Fruit fly (Drosophila melanogaster): ENCODE measurements around the gene Sgs7.

The Sgs7 gene

dm6 chr3L:11483135-11483534 lies 26.5 kb upstream of the Sgs7 start:
- TF ChIP-seq CG7839 (tag; optimal IDR thresholded peaks at IDR 0.05) (peak; percentile 62), Sry-δ (GFP tag; optimal IDR thresholded peaks at IDR 0.05) (peak; percentile 10), lilli (GFP tag; optimal IDR thresholded peaks at IDR 0.05) (peak; percentile 30), CG6791 (GFP tag; IDR thresholded peaks at IDR 0.05; ENCODE audit: partially characterized antibody) (0 out of 3 replicates have a peak, but pooled peaks have one; percentile 52), fu2 (GFP tag; optimal IDR thresholded peaks at IDR 0.05) (no peak), Nf-YA (GFP tag; IDR thresholded peaks at IDR 0.05) (0 out of 2 replicates have a peak, but pooled peaks have one; percentile 19), lola (GFP tag; optimal IDR thresholded peaks at IDR 0.05) (peak in 1 of 3 experiments; percentile 29), ind (GFP tag; optimal IDR thresholded peaks at IDR 0.05) (peak; percentile 8), HLH4C (GFP tag; IDR thresholded peaks at IDR 0.05; ENCODE audit: partially characterized antibody) (peak; percentile 44; the same call in 1 of the 3 replicates), HLH54F (GFP tag; optimal IDR thresholded peaks at IDR 0.05) (peak; percentile 34), Pdp1 (GFP tag; optimal IDR thresholded peaks at IDR 0.05) (peak; percentile 7 to 40), Drgx (GFP tag; IDR thresholded peaks at IDR 0.05) (peak; percentile 34; the same call in 1 of the 2 replicates), nmo (GFP tag; optimal IDR thresholded peaks at IDR 0.05) (peak; percentile 65), pan (optimal IDR thresholded peaks at IDR 0.05) (no peak), pan (GFP tag; optimal IDR thresholded peaks at IDR 0.05 in 1 of 2, IDR thresholded peaks at IDR 0.05 in 1 of 2) (peak in 1 of 2 experiments; percentile 23), mld (GFP tag; IDR thresholded peaks at IDR 0.05; ENCODE audit: partially characterized antibody) (0 out of 3 replicates have a peak, but pooled peaks have one; percentile 26), CG4328 (GFP tag; optimal IDR thresholded peaks at IDR 0.05) (no peak), tx (GFP tag; optimal IDR thresholded peaks at IDR 0.05) (peak; percentile 32), D19A (tag; optimal IDR thresholded peaks at IDR 0.05) (peak; percentile 23), CG1233 (GFP tag; optimal IDR thresholded peaks at IDR 0.05) (peak; percentile 19), grau (tag; optimal IDR thresholded peaks at IDR 0.05) (peak; percentile 54), CG10431 (GFP tag; optimal IDR thresholded peaks at IDR 0.05) (peak; percentile 98), CG11085 (GFP tag; IDR thresholded peaks at IDR 0.05) (no peak), CG16813 (GFP tag; IDR thresholded peaks at IDR 0.05; ENCODE audit: partially characterized antibody) (peak; percentile 54; the same call in 2 of the 3 replicates), Xrp1 (GFP tag; IDR thresholded peaks at IDR 0.05) (peak; percentile 66; the same call in 1 of the 2 replicates), zen (tag; optimal IDR thresholded peaks at IDR 0.05) (peak; percentile 25), cato (GFP tag; optimal IDR thresholded peaks at IDR 0.05; ENCODE audit: borderline replicate concordance) (no peak), Hsf (GFP tag; optimal IDR thresholded peaks at IDR 0.05) (peak; percentile 49), zfh1 (GFP tag; IDR thresholded peaks at IDR 0.05) (peak; percentile 55; the same call in 1 of the 3 replicates), CG17186 (GFP tag; optimal IDR thresholded peaks at IDR 0.05) (no peak), hkb (optimal IDR thresholded peaks at IDR 0.05) (no peak), hkb (GFP tag; IDR thresholded peaks at IDR 0.05) (peak; percentile 33; the same call in 1 of the 2 replicates), tgo (GFP tag; IDR thresholded peaks at IDR 0.05) (peak; percentile 18; the same call in 1 of the 3 replicates), rib (GFP tag; IDR thresholded peaks at IDR 0.05) (no peak), CG6254 (GFP tag; optimal IDR thresholded peaks at IDR 0.05) (peak; percentile 27), tna (GFP tag; IDR thresholded peaks at IDR 0.05; ENCODE audit: partially characterized antibody) (peak; percentile 27; the same call in 1 of the 2 replicates), jigr1 (GFP tag; IDR thresholded peaks at IDR 0.05) (0 out of 3 replicates have a peak, but pooled peaks have one; percentile 22), fd102C (GFP tag; optimal IDR thresholded peaks at IDR 0.05) (no peak), Hr3 (GFP tag; optimal IDR thresholded peaks at IDR 0.05) (peak; percentile 19), CG16863 (GFP tag; optimal IDR thresholded peaks at IDR 0.05) (peak; percentile 2), row (GFP tag; IDR thresholded peaks at IDR 0.05) (peak; percentile 39; the same call in 2 of the 3 replicates), CG30431 (GFP tag; optimal IDR thresholded peaks at IDR 0.05) (peak; percentile 18), CG7372 (GFP tag; IDR thresholded peaks at IDR 0.05) (0 out of 2 replicates have a peak, but pooled peaks have one; percentile 9), odd (GFP tag; optimal IDR thresholded peaks at IDR 0.05) (no peak), Xbp1 (GFP tag; optimal IDR thresholded peaks at IDR 0.05) (peak; percentile 31), sens (GFP tag) (peak; percentile 79), nerfin-1 (tag; optimal IDR thresholded peaks at IDR 0.05) (no peak), tap (tag; optimal IDR thresholded peaks at IDR 0.05) (peak; percentile 14), CG4282 (GFP tag; optimal IDR thresholded peaks at IDR 0.05) (no peak), Hand (GFP tag; optimal IDR thresholded peaks at IDR 0.05) (peak; percentile 2)
